Worm (Caenorhabditis elegans) whole organism, dauer: ENCODE results near the gene C35D10.3.

Source experiments
- unc-62 ChIP-seq: sonication (generic microtip); optimal IDR thresholded peaks from 2 replicates; lab custom pipeline; 2017; ENCODE audit warnings: missing biosample characterization, missing genetic modification reagents, missing genetic modification characterization

The C35D10.3 gene

DNA sequence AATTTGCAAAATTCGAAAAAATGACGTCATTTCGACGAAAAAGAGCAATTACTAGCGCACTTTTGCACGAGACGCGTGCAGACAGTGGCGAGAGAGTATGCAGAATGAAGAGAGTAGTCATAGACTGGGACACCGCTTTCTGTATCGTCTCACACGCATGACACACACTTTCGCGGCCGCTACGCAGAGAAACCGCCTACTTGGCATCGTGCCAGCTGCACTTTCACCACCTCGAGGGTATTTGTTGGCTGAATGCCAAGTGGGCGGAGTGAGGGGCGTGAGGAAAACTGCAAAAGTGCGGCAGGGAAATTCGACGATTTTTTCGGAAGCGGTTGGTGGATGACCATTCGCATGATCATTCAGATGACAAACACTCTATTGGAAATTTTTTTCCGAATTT, 31.0 kb downstream of the C35D10.3 start:
- TF ChIP-seq unc-62 (GFP tag; lab: Kevin White, UChicago) = no peak

DNA sequence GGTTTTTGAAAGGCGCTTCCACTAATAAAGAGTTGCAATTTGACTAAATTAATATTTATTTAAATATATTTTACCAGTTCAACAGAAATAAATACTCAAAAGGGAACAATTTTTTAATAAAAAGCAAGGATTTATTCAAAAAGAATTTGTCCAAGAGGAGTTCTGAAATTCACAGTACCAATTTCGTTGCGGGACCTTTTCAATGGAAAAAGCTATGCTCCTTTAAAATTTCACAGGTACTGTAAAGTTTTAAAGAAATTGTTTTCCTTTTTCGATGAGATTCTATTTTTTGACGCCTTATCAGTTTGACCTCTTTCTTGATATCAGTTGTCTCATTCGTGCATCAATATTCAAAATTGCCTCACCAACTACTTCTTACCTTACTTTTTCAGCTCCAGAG, 31.5 kb downstream of the C35D10.3 start, which contains the start of gene tag-340:
TSS of gene tag-340 (plus strand) at position 249 of the 400 bp plus-strand sequence.
- no peak for TF ChIP-seq unc-62 (GFP tag; lab: Kevin White, UChicago)

DNA sequence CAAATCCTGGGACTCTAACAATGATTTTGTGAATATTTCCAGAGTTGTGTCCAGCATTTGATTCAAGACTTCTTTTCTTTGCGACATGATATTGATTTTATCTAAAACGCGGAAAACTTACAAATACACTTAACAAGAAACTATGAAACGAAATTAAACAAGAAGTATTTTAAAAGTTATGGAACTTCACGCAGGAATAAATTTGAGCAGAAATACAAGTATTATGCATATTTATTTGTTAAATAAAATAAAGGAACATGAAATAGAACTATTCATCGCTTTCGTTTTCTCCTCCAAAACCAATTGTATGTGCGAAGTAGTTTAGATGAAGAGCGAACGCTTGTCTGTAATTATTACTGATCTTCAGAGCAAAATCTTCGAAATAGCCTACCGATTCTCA, 35.1 kb downstream of the C35D10.3 start, which contains the start of gene kbp-2:
TSS of gene kbp-2 (minus strand) at position 101 of the 400 bp plus-strand sequence.
- no peak for TF ChIP-seq unc-62 (GFP tag; lab: Kevin White, UChicago)

DNA sequence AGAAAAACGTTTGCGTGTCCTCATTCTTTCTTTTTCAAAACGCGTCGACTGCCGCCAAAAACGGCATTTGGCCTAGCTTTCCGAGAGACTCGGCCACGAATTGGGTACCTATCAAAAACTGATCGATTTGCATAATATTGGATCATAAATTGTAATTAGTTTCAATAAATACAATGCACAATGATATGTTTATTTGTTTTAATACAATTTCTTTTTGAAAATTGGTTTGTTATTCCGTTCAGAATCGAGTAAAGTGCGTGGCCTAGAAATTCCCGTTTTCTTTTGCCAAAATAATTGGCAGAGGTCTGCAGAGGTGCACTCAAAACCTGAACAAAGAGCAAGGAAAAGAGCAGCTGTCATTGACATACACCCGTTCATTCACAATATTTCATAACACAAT, 36.7 kb downstream of the C35D10.3 start, which contains the start of gene F26F4.8:
TSS of gene F26F4.8 (minus strand) at position 69 of the 400 bp plus-strand sequence.
- no peak for TF ChIP-seq unc-62 (GFP tag; lab: Kevin White, UChicago)

DNA sequence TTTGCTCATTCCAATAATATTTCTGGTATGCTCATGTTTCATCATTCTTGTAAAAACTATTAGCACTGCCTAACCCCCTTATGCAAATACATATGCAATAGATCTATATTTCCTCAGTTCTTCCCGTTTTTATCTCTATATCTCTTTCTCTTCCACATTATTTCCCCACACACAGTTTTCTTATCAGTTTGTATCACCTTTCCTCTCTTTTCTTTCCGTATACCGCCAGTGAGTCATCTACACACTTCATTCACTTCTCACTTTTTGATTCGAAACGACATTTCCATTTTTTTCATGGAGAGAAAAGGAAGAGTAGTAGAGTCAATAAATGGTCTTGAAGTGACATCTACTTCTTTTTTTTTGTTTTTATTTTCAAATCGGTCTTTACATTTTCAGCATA, 37.6 kb downstream of the C35D10.3 start:
- no peak for TF ChIP-seq unc-62 (GFP tag; lab: Kevin White, UChicago)

DNA sequence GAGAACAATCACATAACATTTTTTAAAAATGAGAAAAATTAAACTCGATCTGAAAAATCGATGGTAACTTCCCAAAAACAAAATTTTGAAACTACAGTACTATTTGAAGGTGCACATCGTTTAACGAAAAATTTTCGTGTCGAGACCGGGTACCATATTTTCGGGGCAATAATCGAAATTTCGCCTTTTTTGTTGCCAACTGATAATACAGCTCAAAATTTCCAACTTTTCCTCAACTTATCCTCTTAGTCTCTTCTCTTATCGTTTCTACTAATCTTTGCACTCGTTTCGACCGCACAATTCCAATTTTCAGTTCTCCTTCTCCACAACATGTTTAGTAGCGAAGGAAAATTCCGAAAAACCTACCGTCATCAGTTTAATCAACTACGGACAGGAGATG, 38.2 kb downstream of the C35D10.3 start, which contains the start of gene rom-1:
TSS of gene rom-1 (plus strand) at position 301 of the 400 bp plus-strand sequence.
- no peak for TF ChIP-seq unc-62 (GFP tag; lab: Kevin White, UChicago)

DNA sequence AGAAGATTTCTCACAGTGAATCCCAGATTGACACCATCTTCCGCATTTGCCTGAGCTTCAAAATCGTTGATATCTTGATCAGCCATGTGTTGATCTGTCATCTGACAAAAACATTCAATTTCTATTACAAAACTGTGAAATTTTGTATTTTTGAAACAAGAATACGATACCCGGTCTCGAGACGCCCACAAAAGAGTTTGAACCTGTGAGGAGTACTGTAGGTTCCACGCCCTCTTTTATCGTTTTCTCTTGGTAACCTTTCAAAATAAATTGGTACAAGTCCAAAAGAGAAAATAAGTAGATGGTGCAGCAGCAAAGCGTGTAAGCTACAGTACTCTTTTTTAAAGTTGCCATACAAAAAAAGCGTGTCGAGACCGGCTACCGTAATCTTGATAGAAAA, 41.2 kb downstream of the C35D10.3 start, which contains the start of gene F26F4.12:
TSS of gene F26F4.12 (minus strand) at position 101 of the 400 bp plus-strand sequence.
- no peak for TF ChIP-seq unc-62 (GFP tag; lab: Kevin White, UChicago)

DNA sequence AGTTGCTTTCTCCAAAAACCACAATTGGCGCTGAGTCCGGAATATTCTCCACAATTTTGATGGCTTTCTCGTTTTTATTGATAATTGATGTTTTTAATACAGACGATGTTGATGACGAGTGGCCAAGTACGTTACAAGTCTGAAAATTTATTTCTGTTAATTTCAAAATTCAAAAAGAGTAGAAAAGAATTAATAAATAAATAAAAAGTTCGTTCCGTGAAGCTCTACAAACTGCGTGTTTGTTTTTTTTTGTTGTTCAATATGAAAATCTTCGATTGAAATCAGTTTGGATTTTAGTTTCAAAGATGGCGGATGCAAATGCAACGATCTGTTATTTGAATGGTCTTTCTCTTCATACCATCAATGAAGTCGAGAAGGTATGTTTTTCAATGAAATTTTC, 42.2 kb downstream of the C35D10.3 start, which contains the start of gene F26F4.2:
TSS of gene F26F4.2 (plus strand) at position 301 of the 400 bp plus-strand sequence.
- TF ChIP-seq unc-62 (GFP tag; lab: Kevin White, UChicago) = no peak

DNA sequence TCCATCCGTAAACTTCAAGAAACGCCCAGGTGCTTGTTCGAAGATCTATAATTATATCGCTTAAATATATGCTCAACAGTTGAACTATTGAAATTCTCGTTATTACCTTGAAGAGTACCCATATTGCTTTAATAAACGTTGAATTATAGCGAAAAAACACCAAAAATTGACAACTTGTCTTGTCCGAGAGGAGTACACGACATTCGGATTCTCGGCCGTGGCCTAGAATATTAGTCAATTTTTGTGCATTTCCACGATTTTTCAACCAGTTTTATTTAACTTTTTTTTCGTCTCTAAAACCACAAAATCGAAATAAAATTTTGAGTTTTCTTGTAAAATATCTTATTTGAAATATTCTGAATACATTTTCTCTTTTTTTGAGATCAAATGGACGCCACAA, 43.6 kb downstream of the C35D10.3 start, which contains the start of the genes F26F4.9 and cee-1:
TSS of gene F26F4.9 (minus strand) at position 205 of the 400 bp plus-strand sequence.
TSS of gene cee-1 (plus strand) at position 383 of the 400 bp plus-strand sequence.
- no peak for TF ChIP-seq unc-62 (GFP tag; lab: Kevin White, UChicago)

DNA sequence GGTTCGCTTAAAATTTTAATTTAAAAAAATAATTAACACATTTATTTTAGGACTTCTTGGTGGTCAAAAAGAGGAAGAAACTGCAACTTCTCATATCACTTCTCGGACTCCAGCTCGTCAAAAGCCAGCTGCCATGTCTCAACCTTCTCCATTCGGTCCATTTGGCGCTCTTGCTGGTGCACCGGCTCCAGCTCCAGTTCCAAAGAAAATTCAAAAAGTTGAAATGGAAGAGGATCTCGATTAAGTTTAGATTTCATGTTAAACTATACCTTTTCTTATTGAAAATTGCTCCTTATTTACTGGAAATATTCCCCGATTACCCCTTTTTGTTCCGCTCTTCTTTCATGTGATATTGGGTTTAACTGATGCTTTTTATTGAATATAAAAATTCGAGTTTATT, 45.0 kb downstream of the C35D10.3 start:
- no peak for TF ChIP-seq unc-62 (GFP tag; lab: Kevin White, UChicago)

DNA sequence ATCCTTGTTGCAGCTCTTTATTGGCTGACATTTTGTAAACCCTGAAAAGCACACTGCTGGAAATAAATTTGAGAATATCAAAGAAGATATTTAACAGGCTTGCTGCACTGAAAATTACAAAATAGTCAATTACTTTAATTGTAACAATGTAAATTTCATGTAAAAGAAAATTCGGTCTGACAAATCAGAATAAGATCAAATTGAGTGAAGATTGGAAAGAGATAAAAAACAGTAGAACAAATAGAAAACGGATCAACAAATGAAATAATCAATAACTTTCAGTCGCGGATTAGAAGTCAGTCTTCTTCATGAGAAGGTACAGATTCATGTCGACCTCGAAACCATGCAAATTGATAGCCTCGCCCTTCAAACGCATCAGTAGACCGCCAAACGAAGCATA, 48.4 kb downstream of the C35D10.3 start, which contains the start of gene rars-1:
TSS of gene rars-1 (minus strand) at position 101 of the 400 bp plus-strand sequence.
- no peak for TF ChIP-seq unc-62 (GFP tag; lab: Kevin White, UChicago)

DNA sequence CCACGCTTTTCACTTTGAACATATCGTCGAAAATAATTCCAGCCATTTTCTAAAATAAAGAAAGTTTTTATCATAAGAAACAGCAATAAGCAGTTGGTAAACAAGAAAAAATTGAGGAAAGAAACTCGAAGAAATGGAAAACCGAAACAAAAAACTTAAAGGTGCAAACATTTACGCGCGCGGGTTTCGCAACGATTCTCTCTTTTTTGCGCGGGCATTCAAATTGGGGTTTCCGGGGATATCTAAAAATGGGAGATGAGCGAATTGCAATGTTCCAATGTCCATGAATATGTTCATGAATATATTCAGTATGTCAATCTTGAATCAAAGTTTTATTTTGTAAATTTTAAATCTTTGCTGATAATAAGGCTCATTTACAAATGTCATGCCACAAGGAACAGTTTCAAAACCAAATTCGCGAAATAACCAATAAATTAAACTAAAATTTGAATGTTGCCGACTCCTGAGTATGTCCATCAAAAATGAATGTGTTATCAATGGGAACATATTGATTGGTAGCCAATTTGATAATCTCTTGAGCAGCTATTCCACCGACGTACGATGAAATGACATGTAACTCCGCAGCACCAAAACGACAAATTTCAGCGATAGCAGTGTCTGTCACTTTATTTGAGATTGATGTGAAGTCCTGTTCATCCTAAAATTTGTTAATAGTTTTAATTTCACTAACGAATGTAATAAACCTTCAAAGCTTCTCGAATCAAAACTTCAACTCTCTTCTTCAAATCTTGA, 49.4 kb downstream of the C35D10.3 start, which contains the start of gene rpb-8:
TSS of gene rpb-8 (minus strand) at position 49 of the 753 bp plus-strand sequence.
- no peak for TF ChIP-seq unc-62 (GFP tag; lab: Kevin White, UChicago)

DNA sequence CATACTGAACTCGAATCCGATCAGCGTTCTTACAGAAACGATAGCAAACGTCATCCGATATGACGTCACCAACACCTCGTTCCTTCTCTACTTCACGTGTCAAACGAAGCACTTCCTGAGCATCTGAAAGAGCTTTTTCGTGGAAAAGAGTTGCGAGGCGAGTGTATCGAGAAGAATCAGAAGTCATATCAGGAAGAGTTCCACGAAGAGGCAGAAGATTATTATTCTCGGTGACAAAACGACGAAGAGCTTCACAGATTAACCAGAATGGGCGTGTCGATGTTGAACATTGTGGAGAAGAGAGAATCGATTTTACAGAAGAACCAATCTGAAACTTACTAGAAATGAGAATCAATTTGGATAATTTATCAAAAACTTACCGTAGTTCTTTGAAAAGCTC, 50.2 kb downstream of the C35D10.3 start:
- no peak for TF ChIP-seq unc-62 (GFP tag; lab: Kevin White, UChicago)
